Worm (Caenorhabditis elegans): Measurements from ENCODE around the gene C30G12.6.

C30G12.6 gene

DNA sequence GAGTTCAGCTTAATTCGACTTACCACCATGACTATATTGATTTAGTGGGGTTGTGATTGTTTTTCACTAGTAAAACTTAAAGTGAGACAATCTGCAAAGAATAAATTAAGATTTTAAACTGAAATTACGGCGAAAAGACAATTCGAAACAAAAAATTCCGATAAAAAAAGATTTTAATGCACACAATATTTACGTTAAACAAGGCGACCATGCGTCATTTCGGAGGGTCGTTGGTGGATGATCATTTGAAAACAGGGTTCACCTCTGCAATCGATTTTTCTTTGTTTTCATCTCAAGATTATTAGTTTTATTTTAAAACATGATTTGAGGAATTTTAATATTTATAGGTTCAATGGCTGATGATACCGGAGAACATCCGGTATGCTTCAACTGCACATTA lies 42.7 kb downstream of the C30G12.6 start, which contains the start of gene lsm-4:
Gene lsm-4, minus strand, starts transcription at position 91 of the 400 bp plus-strand sequence.
- no peak for TF ChIP-seq fos-1 (tag; optimal IDR thresholded peaks at IDR 0.05)
- peak; percentile 29 for TF ChIP-seq pha-4 (tag; optimal IDR thresholded peaks at IDR 0.05)

DNA sequence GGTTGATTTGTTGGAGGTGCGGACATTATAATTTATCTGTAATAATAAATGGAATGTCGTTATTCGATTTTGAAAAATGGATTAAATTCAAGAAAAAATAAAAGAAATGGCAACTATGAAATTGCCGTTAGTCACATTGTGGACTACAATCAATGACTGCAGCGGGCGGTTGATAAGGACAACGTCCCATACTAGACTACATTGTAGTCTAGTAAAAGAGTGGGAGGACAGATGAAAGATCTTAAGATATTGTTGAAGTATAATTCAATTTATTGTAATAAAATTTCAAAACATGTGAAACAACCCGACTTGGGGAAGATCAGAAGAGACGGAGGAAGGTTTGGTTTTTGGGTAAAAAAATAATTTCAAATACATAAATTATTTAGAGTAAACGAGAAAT lies 43.8 kb downstream of the C30G12.6 start, which contains the start of the genes prx-13 and ada-2:
Gene prx-13, minus strand, starts transcription at position 38 of the 400 bp plus-strand sequence.
Gene ada-2, plus strand, starts transcription at position 282 of the 400 bp plus-strand sequence.
- TF ChIP-seq nhr-25 (tag; optimal IDR thresholded peaks at IDR 0.05) (peak; percentile 38), pqm-1 (tag; optimal IDR thresholded peaks at IDR 0.05) (peak; percentile 60), nhr-237 (tag; optimal IDR thresholded peaks at IDR 0.05) (no peak), ceh-16 (tag; optimal IDR thresholded peaks at IDR 0.05) (no peak), elt-2 (tag; optimal IDR thresholded peaks at IDR 0.05) (peak; percentile 69)

DNA sequence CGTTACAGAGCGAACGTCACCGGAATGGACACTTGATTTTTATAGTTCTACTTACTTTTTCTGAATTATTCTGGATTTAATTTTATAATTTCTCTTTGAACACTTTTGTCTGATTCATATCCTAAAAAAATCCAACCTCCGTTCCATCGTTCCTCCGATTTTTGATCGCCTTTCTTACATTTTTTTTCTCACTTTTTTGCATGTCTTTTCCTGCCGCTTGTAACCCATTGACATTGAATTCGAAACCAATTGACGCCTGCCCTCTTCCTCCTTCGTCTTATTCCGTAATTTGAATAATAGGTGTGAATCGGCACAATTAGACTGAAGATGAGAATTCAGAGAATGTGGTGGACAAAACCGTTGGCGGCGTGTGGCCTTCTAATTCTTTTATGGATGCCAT lies 50.2 kb downstream of the C30G12.6 start, which contains the start of gene skpo-3:
Gene skpo-3, plus strand, starts transcription at position 301 of the 400 bp plus-strand sequence.
- TF ChIP-seq daf-12 (tag; optimal IDR thresholded peaks at IDR 0.05) (no peak), mdl-1 (tag; optimal IDR thresholded peaks at IDR 0.05) (no peak), nhr-12 (tag; optimal IDR thresholded peaks at IDR 0.05) (no peak), zag-1 (tag; optimal IDR thresholded peaks at IDR 0.05) (no peak), sea-2 (GFP tag; optimal IDR thresholded peaks at IDR 0.05) (no peak), snpc-4 (tag; optimal IDR thresholded peaks at IDR 0.05) (no peak), skn-1 (tag; optimal IDR thresholded peaks at IDR 0.05) (no peak), egl-5 (tag; optimal IDR thresholded peaks at IDR 0.05) (no peak), jun-1 (tag; optimal IDR thresholded peaks at IDR 0.05) (no peak), ceh-28 (tag; optimal IDR thresholded peaks at IDR 0.05) (no peak), R02D3.7 (tag; optimal IDR thresholded peaks at IDR 0.05) (no peak), elt-3 (tag; optimal IDR thresholded peaks at IDR 0.05) (no peak), ztf-11 (tag; optimal IDR thresholded peaks at IDR 0.05) (no peak)

DNA sequence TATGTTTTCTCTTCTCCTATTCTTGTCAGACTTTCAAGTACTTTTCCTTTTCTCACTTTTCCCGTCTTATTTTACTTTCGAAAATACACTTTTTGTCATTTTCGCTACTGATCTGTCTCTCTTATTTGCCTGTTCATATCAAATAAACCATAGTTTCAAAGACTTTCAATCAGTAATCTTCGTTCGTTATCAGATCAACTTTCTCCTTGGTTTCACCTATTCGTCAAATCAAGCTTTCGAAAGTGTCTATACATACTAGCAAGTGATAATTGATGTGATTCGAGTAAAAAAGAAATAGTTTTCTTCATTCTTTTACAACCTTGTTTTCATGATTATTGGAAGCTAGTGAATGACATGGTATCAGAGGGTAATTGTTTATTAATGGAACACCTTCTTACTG lies 53.1 kb downstream of the C30G12.6 start:
- TF ChIP-seq lsy-12 (tag; optimal IDR thresholded peaks at IDR 0.05) (no peak), R02D3.7 (tag; optimal IDR thresholded peaks at IDR 0.05) (no peak), nhr-25 (tag; optimal IDR thresholded peaks at IDR 0.05) (peak; percentile 30), elt-3 (tag; optimal IDR thresholded peaks at IDR 0.05) (no peak), ZK546.5 (tag; optimal IDR thresholded peaks at IDR 0.05) (no peak)

Data from whole organism, L3 larva.